Fruit fly (Drosophila melanogaster): ENCODE data around the gene CG17377.

DNA sequence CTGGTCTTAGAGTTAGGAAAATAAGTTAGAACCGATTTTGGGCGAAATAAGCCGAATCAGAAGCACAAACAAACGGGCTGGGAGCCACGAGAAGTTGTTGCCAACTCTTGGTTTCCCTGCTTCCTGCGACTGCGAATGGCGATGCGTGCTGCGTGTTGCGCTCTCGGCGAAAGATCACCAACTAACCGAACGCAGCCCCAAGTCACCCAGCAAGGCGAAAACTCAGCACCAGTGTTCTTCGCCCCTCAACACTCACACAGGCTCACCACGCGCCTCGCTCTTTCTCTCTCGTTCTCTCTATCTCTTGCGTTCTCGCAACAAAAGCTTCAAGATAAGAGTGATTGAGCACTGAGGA lies 16.0 kb downstream of the CG17377 start, which contains the start of gene nrv1:
- TF ChIP-seq ey (GFP tag; optimal IDR thresholded peaks at IDR 0.05), result no peak
- TF ChIP-seq dsf (GFP tag; optimal IDR thresholded peaks at IDR 0.05; ENCODE audit: borderline replicate concordance), result no peak
- no peak for TF ChIP-seq Jra (GFP tag; optimal IDR thresholded peaks at IDR 0.05)
- no peak for TF ChIP-seq Hr78 (GFP tag; optimal IDR thresholded peaks at IDR 0.05)
- TF ChIP-seq sv (GFP tag; optimal IDR thresholded peaks at IDR 0.05), result no peak

Data from whole organism, wandering third instar larva.